Worm (Caenorhabditis elegans) whole organism, L1 larva: ENCODE measurements around the gene sec-6.

Source experiments
- C04F5.9 ChIP-seq: sonication (generic microtip); optimal IDR thresholded peaks from 2 replicates; lab custom pipeline; 2016; ENCODE audit warnings: missing genetic modification characterization, missing compliant biosample characterization
- C16A3.4 ChIP-seq: fragments of 150-350 bp; optimal IDR thresholded peaks from 2 replicates; lab custom pipeline; 2014; ENCODE audit warnings: missing biosample characterization, missing genetic modification characterization
- F16B12.6 ChIP-seq: fragments of 150-350 bp; optimal IDR thresholded peaks from 2 replicates; lab custom pipeline; 2014; ENCODE audit warnings: missing biosample characterization, missing genetic modification characterization
- aha-1 ChIP-seq: fragments of 150-350 bp; optimal IDR thresholded peaks from 2 replicates; lab custom pipeline; 2014; ENCODE audit warnings: missing biosample characterization, missing genetic modification characterization
- alr-1 ChIP-seq: fragments of 200-800 bp; sonication (Bioruptor generic); optimal IDR thresholded peaks from 2 replicates; lab custom pipeline; 2018; ENCODE audit warnings: borderline replicate concordance, mild to moderate bottlenecking, missing genetic modification characterization, missing compliant biosample characterization
- aly-2 ChIP-seq: fragments of 150-350 bp; optimal IDR thresholded peaks from 2 replicates; lab custom pipeline; 2014; ENCODE audit warnings: missing biosample characterization, missing genetic modification characterization
- ama-1 ChIP-seq: fragments of 150-350 bp; optimal IDR thresholded peaks from 2 replicates; lab custom pipeline; 2014
- blmp-1 ChIP-seq: fragments of 150-350 bp; optimal IDR thresholded peaks from 2 replicates; lab custom pipeline; 2014; ENCODE audit warnings: missing biosample characterization, missing genetic modification characterization
- ceh-8 ChIP-seq: fragments of 200-800 bp; sonication (Bioruptor generic); optimal IDR thresholded peaks from 2 replicates; lab custom pipeline; 2018; ENCODE audit warnings: mild to moderate bottlenecking, missing genetic modification characterization, moderate library complexity, missing compliant biosample characterization
- ceh-82 ChIP-seq, 3 experiments: fragments of 150-350 bp in 1 of 3; sonication (generic microtip) in 2 of 3; optimal IDR thresholded peaks; 2 replicates each; lab custom pipeline; 2014 to 2017; ENCODE audit warnings: missing biosample characterization in 3 of 3, missing genetic modification characterization in 3 of 3
- ceh-88 ChIP-seq: fragments of 200-800 bp; sonication (Bioruptor generic); IDR thresholded peaks from 2 replicates; pipeline ENCODE4 v1.3.6; 2022; ENCODE audit warnings: missing genetic modification characterization, missing compliant biosample characterization
- dpl-1 ChIP-seq, 3 experiments: fragments of 150-350 bp in 2 of 3; sonication (generic microtip) in 1 of 3; optimal IDR thresholded peaks; 2 replicates each; lab custom pipeline; 2014 to 2017; ENCODE audit warnings: missing biosample characterization in 3 of 3, missing genetic modification characterization in 3 of 3, missing genetic modification reagents in 3 of 3
- efl-1 ChIP-seq, 4 experiments: fragments of 150-350 bp; optimal IDR thresholded peaks in 3 of 4; peaks in 1 of 4; 1 replicate in 1 of 4; 2 replicates in 3 of 4; lab custom pipeline; 2014; ENCODE audit warnings: missing biosample characterization in 2 of 4, missing genetic modification characterization in 2 of 4, missing genetic modification reagents in 2 of 4
- elt-2 ChIP-seq: sonication (generic microtip); optimal IDR thresholded peaks from 2 replicates; lab custom pipeline; 2016; ENCODE audit warnings: missing genetic modification characterization, mild to moderate bottlenecking, inconsistent platforms, missing compliant biosample characterization, missing genetic modification reagents
- elt-3 ChIP-seq, 6 experiments: fragments of 150-350 bp in 1 of 6; sonication (generic microtip); optimal IDR thresholded peaks; 2 replicates each; lab custom pipeline; 2017 to 2018; ENCODE audit warnings: missing biosample characterization in 6 of 6, missing genetic modification characterization in 6 of 6, inconsistent platforms in 1 of 6
- ets-5 ChIP-seq: fragments of 200-800 bp; sonication (Bioruptor generic); IDR thresholded peaks from 2 replicates; pipeline ENCODE4 v1.3.6; 2022; ENCODE audit warnings: missing genetic modification characterization, missing compliant biosample characterization
- fkh-4 ChIP-seq: sonication (generic microtip); optimal IDR thresholded peaks from 2 replicates; lab custom pipeline; 2016; ENCODE audit warnings: missing compliant biosample characterization, missing genetic modification characterization, borderline replicate concordance
- hlh-4 ChIP-seq: sonication (generic microtip); optimal IDR thresholded peaks from 2 replicates; lab custom pipeline; 2016; ENCODE audit warnings: mild to moderate bottlenecking, missing genetic modification characterization, missing compliant biosample characterization
- hpl-2 ChIP-seq: fragments of 150-350 bp; optimal IDR thresholded peaks from 2 replicates; lab custom pipeline; 2014; ENCODE audit warnings: missing biosample characterization, missing genetic modification reagents, missing genetic modification characterization
- irx-1 ChIP-seq: sonication (generic microtip); optimal IDR thresholded peaks from 2 replicates; lab custom pipeline; 2016; ENCODE audit warnings: missing genetic modification characterization, missing compliant biosample characterization
- lin-35 ChIP-seq, 2 experiments: fragments of 150-350 bp; optimal IDR thresholded peaks; 2 replicates each; lab custom pipeline; 2014; ENCODE audit warnings: missing biosample characterization in 2 of 2, missing genetic modification characterization in 2 of 2, missing genetic modification reagents in 2 of 2
- lin-39 ChIP-seq: fragments of 150-350 bp; optimal IDR thresholded peaks from 2 replicates; lab custom pipeline; 2014; ENCODE audit warnings: missing biosample characterization, missing genetic modification reagents, missing genetic modification characterization
- mdl-1 ChIP-seq, 2 experiments: fragments of 150-350 bp; optimal IDR thresholded peaks; 2 replicates each; lab custom pipeline; 2014 to 2017; ENCODE audit warnings: missing biosample characterization in 2 of 2, missing genetic modification characterization in 2 of 2, inconsistent platforms in 1 of 2
- mef-2 ChIP-seq: fragments of 150-350 bp; optimal IDR thresholded peaks from 2 replicates; lab custom pipeline; 2014; ENCODE audit warnings: missing biosample characterization, missing genetic modification characterization
- mep-1 ChIP-seq: fragments of 150-350 bp; optimal IDR thresholded peaks from 2 replicates; lab custom pipeline; 2014; ENCODE audit warnings: missing biosample characterization, missing genetic modification characterization
- nhr-11 ChIP-seq: fragments of 150-350 bp; optimal IDR thresholded peaks from 2 replicates; lab custom pipeline; 2014; ENCODE audit warnings: missing biosample characterization, missing genetic modification characterization
- nhr-20 ChIP-seq: sonication (generic microtip); optimal IDR thresholded peaks from 2 replicates; lab custom pipeline; 2016; ENCODE audit warnings: mild to moderate bottlenecking, missing genetic modification characterization, missing compliant biosample characterization
- nhr-47 ChIP-seq: sonication (generic microtip); optimal IDR thresholded peaks from 2 replicates; lab custom pipeline; 2016; ENCODE audit warnings: mild to moderate bottlenecking, missing genetic modification characterization, moderate library complexity, missing compliant biosample characterization
- nhr-76 ChIP-seq: sonication (generic microtip); optimal IDR thresholded peaks from 2 replicates; lab custom pipeline; 2017; ENCODE audit warnings: missing biosample characterization, missing genetic modification characterization
- nhr-77 ChIP-seq: fragments of 150-350 bp; optimal IDR thresholded peaks from 2 replicates; lab custom pipeline; 2014; ENCODE audit warnings: missing biosample characterization, missing genetic modification characterization
- nhr-90 ChIP-seq: sonication (generic microtip); optimal IDR thresholded peaks from 2 replicates; lab custom pipeline; 2016; ENCODE audit warnings: mild to moderate bottlenecking, missing genetic modification characterization, missing compliant biosample characterization; ENCODE audit not compliant: poor library complexity
- pag-3 ChIP-seq: sonication (generic microtip); optimal IDR thresholded peaks from 2 replicates; lab custom pipeline; 2017; ENCODE audit warnings: missing genetic modification characterization, mild to moderate bottlenecking, missing compliant biosample characterization, antibody characterized with exemption, borderline replicate concordance; ENCODE audit not compliant: insufficient read depth
- pax-3 ChIP-seq: fragments of 200-800 bp; sonication (Bioruptor generic); optimal IDR thresholded peaks from 2 replicates; lab custom pipeline; 2018; ENCODE audit warnings: mild to moderate bottlenecking, missing genetic modification characterization, moderate library complexity, missing compliant biosample characterization
- pqm-1 ChIP-seq: sonication (generic microtip); optimal IDR thresholded peaks from 3 replicates; lab custom pipeline; 2017; ENCODE audit warnings: missing biosample characterization, missing genetic modification characterization
- rnt-1 ChIP-seq: sonication (generic microtip); optimal IDR thresholded peaks from 2 replicates; lab custom pipeline; 2016; ENCODE audit warnings: mild to moderate bottlenecking, missing genetic modification characterization, moderate library complexity, missing compliant biosample characterization
- skn-1 ChIP-seq: fragments of 150-350 bp; optimal IDR thresholded peaks from 2 replicates; lab custom pipeline; 2014; ENCODE audit warnings: missing biosample characterization, missing genetic modification characterization
- tbx-2 ChIP-seq: sonication (generic microtip); optimal IDR thresholded peaks from 2 replicates; lab custom pipeline; 2016; ENCODE audit warnings: missing genetic modification characterization, missing compliant biosample characterization
- tlp-1 ChIP-seq: fragments of 150-350 bp; optimal IDR thresholded peaks from 2 replicates; lab custom pipeline; 2014; ENCODE audit warnings: missing biosample characterization, missing genetic modification characterization
- xbp-1 ChIP-seq: sonication (generic microtip); optimal IDR thresholded peaks from 2 replicates; lab custom pipeline; 2016; ENCODE audit warnings: missing genetic modification characterization, missing compliant biosample characterization
- ztf-4 ChIP-seq: fragments of 150-350 bp; optimal IDR thresholded peaks from 2 replicates; lab custom pipeline; 2014; ENCODE audit warnings: missing biosample characterization, missing genetic modification characterization

sec-6 gene

ce11 chrII:5389831-5390323 lies 30.5 kb downstream of the sec-6 start, which contains the start of gene ndx-6 (continued):
- TF ChIP-seq irx-1 (tag; lab: Kevin White, UChicago), result peak; percentile 47
- peak; percentile 88 for TF ChIP-seq nhr-90
- TF ChIP-seq mep-1 (tag; lab: Kevin White, UChicago), result peak; percentile 92
- peak; percentile 82 for TF ChIP-seq aly-2 (tag; lab: Kevin White, UChicago)
- no peak for TF ChIP-seq ceh-88

DNA sequence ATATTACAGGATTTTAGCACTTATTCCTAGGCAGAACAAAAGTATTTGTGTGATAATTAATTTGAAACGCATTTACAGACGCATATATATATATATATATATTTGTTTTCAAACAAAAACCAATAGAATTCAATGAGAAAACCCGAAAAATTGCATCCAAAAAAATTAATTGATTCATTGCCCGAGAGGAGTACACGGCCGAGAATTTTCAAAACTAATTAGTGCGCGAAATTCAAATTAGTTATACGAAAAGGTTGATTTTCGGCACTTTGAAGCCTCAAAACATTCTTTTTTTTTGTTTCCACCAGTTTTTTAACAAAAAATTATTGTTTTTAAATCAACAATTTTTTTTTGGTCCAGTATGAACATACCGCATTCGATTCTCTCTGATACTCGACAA lies 32.1 kb downstream of the sec-6 start:
- TF ChIP-seq efl-1 (optimal IDR thresholded peaks at IDR 0.05; lab: Kevin White, UChicago), result peak; percentile 28 to 45
- TF ChIP-seq efl-1 (GFP tag; optimal IDR thresholded peaks at IDR 0.05 in 1 of 2; lab: Kevin White, UChicago), result peak; percentile 46 to 89
- no peak for TF ChIP-seq alr-1 (tag; lab: Kevin White, UChicago)
- TF ChIP-seq dpl-1 (GFP tag; optimal IDR thresholded peaks at IDR 0.05; lab: Kevin White, UChicago), result peak in 2 of 3 experiments; percentile 13 to 48
- no peak for TF ChIP-seq pax-3 (tag; lab: Kevin White, UChicago)
- TF ChIP-seq lin-35 (GFP tag; optimal IDR thresholded peaks at IDR 0.05; lab: Kevin White, UChicago), result peak in 1 of 2 experiments; percentile 3

- TF ChIP-seq nhr-76 (tag; lab: Kevin White, UChicago), result no peak
- no peak for TF ChIP-seq nhr-77 (tag; lab: Kevin White, UChicago)
- no peak for TF ChIP-seq aha-1 (tag; lab: Kevin White, UChicago)
Observed at ce11 chrII:5393090-5393489, 33.7 kb downstream of the sec-6 start, which contains the start of gene brap-2. brap-2 (minus strand) TSS chrII:5393190.

DNA sequence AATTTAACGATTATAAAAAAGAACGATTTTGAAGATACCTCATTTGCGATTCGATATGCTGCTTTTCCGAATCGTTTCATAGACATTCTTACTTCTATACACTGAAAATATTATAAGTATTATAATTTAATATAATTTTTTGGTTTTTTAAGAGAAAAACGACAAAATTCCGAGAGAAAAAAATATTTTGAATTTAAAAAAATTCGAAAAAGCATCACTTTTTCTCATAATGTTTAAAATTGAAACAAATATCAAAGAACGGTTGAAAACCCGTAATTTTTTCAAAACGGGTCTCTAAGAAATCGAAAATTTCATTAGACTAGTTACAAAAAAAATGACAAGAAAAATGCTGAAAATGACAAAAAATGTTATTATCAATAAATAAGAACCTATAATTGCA lies 36.2 kb downstream of the sec-6 start, which contains the start of gene pink-1:
pink-1 (minus strand) TSS at position 101 of the 400 bp plus-strand sequence.
- no peak for TF ChIP-seq nhr-47
- TF ChIP-seq ceh-8 (GFP tag; lab: Kevin White, UChicago), result no peak
- TF ChIP-seq mep-1 (tag; lab: Kevin White, UChicago), result no peak
- TF ChIP-seq aha-1 (tag; lab: Kevin White, UChicago), result no peak
- no peak for TF ChIP-seq C16A3.4 (tag; lab: Kevin White, UChicago)
- no peak for TF ChIP-seq mef-2 (tag; lab: Kevin White, UChicago)

DNA sequence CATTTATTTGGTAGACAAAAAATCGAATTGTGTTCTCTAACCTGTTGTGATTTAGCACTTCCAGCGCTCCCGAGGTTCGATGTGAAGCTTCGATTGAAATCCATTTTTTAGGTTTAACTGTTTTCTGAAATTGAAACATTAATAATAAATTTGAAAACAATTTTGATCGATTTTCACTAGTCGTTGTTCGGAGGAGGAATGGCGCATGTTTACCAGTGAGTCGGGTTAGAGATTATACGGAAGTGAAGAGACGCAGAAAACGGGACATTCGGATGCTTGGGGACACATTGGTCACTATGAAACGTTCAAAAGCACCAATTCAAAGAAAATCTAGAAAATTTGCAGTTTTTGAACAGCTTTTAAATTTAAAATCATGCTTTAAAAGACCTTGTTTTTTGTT lies 39.4 kb downstream of the sec-6 start, which contains the start of gene fbxl-3:
fbxl-3 (minus strand) TSS at position 124 of the 400 bp plus-strand sequence.
- TF ChIP-seq C04F5.9 (tag; lab: Kevin White, UChicago), result no peak
- TF ChIP-seq efl-1 (optimal IDR thresholded peaks at IDR 0.05; lab: Kevin White, UChicago), result no peak
- peak in 1 of 2 experiments; percentile 87 for TF ChIP-seq efl-1 (GFP tag; optimal IDR thresholded peaks at IDR 0.05 in 1 of 2; lab: Kevin White, UChicago)
- peak in 1 of 6 experiments; percentile 39 for TF ChIP-seq elt-3 (tag; optimal IDR thresholded peaks at IDR 0.05; lab: Kevin White, UChicago)
- TF ChIP-seq blmp-1 (tag; lab: Kevin White, UChicago), result no peak

DNA sequence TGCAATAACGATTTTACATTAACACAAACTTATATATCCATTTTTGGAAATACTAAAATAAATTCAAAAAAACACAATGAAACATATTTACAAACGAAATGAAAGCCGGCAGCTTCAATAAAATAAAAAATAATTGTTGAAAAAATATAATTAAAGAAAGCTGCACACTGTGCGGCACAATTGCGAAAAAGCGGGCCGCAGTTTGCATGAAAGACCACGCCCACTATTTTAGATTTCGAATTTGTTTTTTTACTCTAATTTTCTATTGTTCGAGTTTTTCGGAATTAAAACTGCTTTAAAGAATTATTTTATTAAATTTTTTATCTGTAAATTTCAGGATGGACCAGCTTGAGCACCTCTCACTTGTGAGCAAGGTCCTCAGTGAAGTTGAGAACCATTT lies 39.8 kb downstream of the sec-6 start, which contains the start of gene mog-5:
mog-5 (plus strand) TSS at position 338 of the 400 bp plus-strand sequence.
- TF ChIP-seq nhr-90, result peak; percentile 32
- TF ChIP-seq tbx-2 (tag; lab: Kevin White, UChicago), result peak; percentile 28
- TF ChIP-seq pqm-1 (tag; lab: Kevin White, UChicago), result no peak
- TF ChIP-seq pag-3 (tag; lab: Kevin White, UChicago), result no peak
- no peak for TF ChIP-seq lin-39 (tag; lab: Kevin White, UChicago)
- peak in 1 of 2 experiments; percentile 1 for TF ChIP-seq mdl-1 (tag; optimal IDR thresholded peaks at IDR 0.05; lab: Kevin White, UChicago)
- no peak for TF ChIP-seq nhr-11 (tag; lab: Kevin White, UChicago)
- peak; percentile 8 to 41 (median 20) for TF ChIP-seq dpl-1 (GFP tag; optimal IDR thresholded peaks at IDR 0.05; lab: Kevin White, UChicago)
- no peak for TF ChIP-seq hpl-2 (GFP tag; lab: Kevin White, UChicago)
- TF ChIP-seq rnt-1, result peak; percentile 20
- TF ChIP-seq xbp-1 (tag; lab: Kevin White, UChicago), result peak; percentile 30
- TF ChIP-seq fkh-4, result no peak
- no peak for TF ChIP-seq nhr-77 (tag; lab: Kevin White, UChicago)
- TF ChIP-seq lin-35 (GFP tag; optimal IDR thresholded peaks at IDR 0.05; lab: Kevin White, UChicago), result peak in 1 of 2 experiments; percentile 33
- TF ChIP-seq F16B12.6 (tag; lab: Kevin White, UChicago), result no peak
- no peak for TF ChIP-seq irx-1 (tag; lab: Kevin White, UChicago)
- TF ChIP-seq ets-5, result no peak
- no peak for TF ChIP-seq ama-1 (lab: Kevin White, UChicago)
- TF ChIP-seq elt-2 (tag; lab: Kevin White, UChicago), result peak; percentile 7
- no peak for TF ChIP-seq ztf-4 (tag; lab: Kevin White, UChicago)
- no peak for TF ChIP-seq hlh-4 (tag; lab: Kevin White, UChicago)
- peak; percentile 39 for TF ChIP-seq nhr-20 (tag; lab: Kevin White, UChicago)
- no peak for TF ChIP-seq tlp-1 (tag; lab: Kevin White, UChicago)
- peak in 2 of 3 experiments; percentile 10 to 23 for TF ChIP-seq ceh-82 (tag; optimal IDR thresholded peaks at IDR 0.05; lab: Kevin White, UChicago)
- peak; percentile 11 for TF ChIP-seq skn-1 (tag; lab: Kevin White, UChicago)
